Fruit fly (Drosophila melanogaster): ENCODE results near the gene Rnf146.

DNA sequence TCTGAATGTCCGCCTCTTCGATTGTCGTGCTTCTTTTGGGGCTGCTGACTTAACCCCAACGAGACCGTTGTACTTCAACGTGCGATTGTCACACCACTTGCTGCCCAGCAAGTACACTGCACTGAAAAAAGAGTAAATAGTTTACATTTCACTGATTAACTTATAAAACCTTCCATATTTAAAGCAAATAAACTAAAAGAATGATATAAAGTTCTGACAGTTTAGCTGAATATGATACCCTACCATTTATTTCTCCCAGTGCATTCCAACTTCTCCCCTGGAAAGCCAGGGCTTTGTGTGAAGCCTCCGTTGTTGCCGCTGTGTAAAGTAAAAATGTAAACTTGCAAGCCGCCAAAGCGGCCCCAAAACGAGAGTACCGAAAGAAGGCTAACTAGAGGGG is 31.7 kb upstream of the Rnf146 start:
- no peak for TF ChIP-seq Vsx2 (GFP tag; optimal IDR thresholded peaks at IDR 0.05; ENCODE audit: partially characterized antibody)
- no peak for TF ChIP-seq pan (optimal IDR thresholded peaks at IDR 0.05)
- TF ChIP-seq ey (GFP tag; optimal IDR thresholded peaks at IDR 0.05) = peak; percentile 40

All from whole organism, wandering third instar larva.